Fruit fly (Drosophila melanogaster): ENCODE measurements around the gene sdk.

The sdk gene

DNA sequence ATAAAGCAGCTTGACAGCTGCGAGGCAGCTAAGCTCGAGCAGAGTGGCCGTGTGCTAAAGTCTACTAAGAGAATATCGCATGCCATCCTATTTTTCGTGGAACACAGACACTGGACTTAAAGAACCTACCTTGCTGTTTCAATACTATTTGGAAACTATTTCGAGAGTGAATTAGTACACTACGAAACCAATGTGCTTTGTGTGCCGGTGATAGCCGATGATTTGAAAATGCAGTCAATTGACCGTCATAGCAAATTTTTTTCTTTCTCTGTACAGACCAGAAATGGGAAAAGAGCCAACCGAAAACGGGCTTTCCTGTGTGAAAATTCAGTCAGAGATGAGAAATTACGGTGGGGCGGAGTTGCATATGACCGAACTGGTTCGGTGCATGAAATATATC is 28.7 kb downstream of the sdk start:
- TF ChIP-seq Mnt (GFP tag; optimal IDR thresholded peaks at IDR 0.05), result no peak

DNA sequence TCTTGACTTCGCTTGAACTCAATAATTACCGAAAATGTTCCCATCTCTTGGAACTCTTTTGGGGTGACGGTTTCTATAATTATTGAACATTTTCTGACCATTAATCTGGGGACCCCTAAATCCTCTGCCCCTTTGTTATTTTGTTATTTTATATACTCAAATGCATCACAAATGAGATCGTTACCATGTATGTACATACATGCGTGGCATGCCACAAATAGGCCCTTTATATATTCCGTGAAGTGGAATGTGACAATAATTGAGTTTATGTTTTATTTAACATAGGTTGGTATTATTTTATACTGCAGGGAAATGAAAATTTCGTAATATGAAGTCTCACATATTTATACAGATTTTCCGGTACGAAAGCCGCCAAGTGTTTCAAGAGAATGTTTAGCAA is 31.3 kb downstream of the sdk start:
- TF ChIP-seq CG11617 (GFP tag; optimal IDR thresholded peaks at IDR 0.05), result no peak
- TF ChIP-seq toe (GFP tag; optimal IDR thresholded peaks at IDR 0.05), result no peak
- no peak for TF ChIP-seq CG1620 (GFP tag; optimal IDR thresholded peaks at IDR 0.05)
- no peak for TF ChIP-seq Mnt (GFP tag; optimal IDR thresholded peaks at IDR 0.05)
- TF ChIP-seq kay (GFP tag; ENCODE audit: borderline replicate concordance), result no peak
- no peak for TF ChIP-seq CG33017 (tag; optimal IDR thresholded peaks at IDR 0.05)
- no peak for TF ChIP-seq Crg-1 (GFP tag; optimal IDR thresholded peaks at IDR 0.05)
- no peak for TF ChIP-seq CG14711 (tag; optimal IDR thresholded peaks at IDR 0.05)
- TF ChIP-seq pad (GFP tag; optimal IDR thresholded peaks at IDR 0.05), result no peak
- TF ChIP-seq bab1 (GFP tag; optimal IDR thresholded peaks at IDR 0.05), result no peak
- TF ChIP-seq Clk (GFP tag; optimal IDR thresholded peaks at IDR 0.05), result no peak
- no peak for TF ChIP-seq ovo (GFP tag; optimal IDR thresholded peaks at IDR 0.05)
- no peak for TF ChIP-seq cic (GFP tag; optimal IDR thresholded peaks at IDR 0.05)
- no peak for TF ChIP-seq CG7045 (GFP tag; optimal IDR thresholded peaks at IDR 0.05)
- no peak for TF ChIP-seq cnc (optimal IDR thresholded peaks at IDR 0.05)
- no peak for TF ChIP-seq CG7101 (tag; optimal IDR thresholded peaks at IDR 0.05)
- no peak for TF ChIP-seq Hr96 (GFP tag; optimal IDR thresholded peaks at IDR 0.05)
- TF ChIP-seq CG5204 (GFP tag; optimal IDR thresholded peaks at IDR 0.05), result no peak
- no peak for TF ChIP-seq CG12768 (GFP tag; optimal IDR thresholded peaks at IDR 0.05)

DNA sequence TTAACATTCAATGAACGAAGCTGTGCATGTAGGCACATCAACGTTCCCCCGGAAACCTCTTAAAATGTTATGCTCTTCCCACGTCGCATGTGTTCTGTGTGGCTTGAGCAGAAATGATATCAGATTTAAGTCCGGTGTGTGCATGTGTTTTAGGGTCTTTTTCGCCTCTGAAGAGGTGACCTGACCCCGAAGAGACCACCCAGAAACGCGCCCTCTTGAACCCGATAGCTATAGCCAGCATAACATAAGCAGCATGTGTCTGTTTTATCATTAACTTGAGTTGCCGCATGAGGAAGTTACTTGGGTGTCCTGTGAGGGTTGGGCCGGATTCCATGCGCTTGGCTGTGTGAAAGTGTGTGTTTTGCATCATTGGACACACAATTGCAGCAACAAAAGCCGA is 32.3 kb downstream of the sdk start:
- TF ChIP-seq CG12768 (GFP tag; optimal IDR thresholded peaks at IDR 0.05), result no peak
- no peak for TF ChIP-seq CG11617 (GFP tag; optimal IDR thresholded peaks at IDR 0.05)
- no peak for TF ChIP-seq cic (GFP tag; optimal IDR thresholded peaks at IDR 0.05)
- TF ChIP-seq CG1620 (GFP tag; optimal IDR thresholded peaks at IDR 0.05), result no peak
- no peak for TF ChIP-seq ovo (GFP tag; optimal IDR thresholded peaks at IDR 0.05)
- TF ChIP-seq Hr96 (GFP tag; optimal IDR thresholded peaks at IDR 0.05), result no peak
- TF ChIP-seq pad (GFP tag; optimal IDR thresholded peaks at IDR 0.05), result no peak
- TF ChIP-seq Clk (GFP tag; optimal IDR thresholded peaks at IDR 0.05), result no peak
- no peak for TF ChIP-seq CG7045 (GFP tag; optimal IDR thresholded peaks at IDR 0.05)
- TF ChIP-seq toe (GFP tag; optimal IDR thresholded peaks at IDR 0.05), result no peak
- no peak for TF ChIP-seq bab1 (GFP tag; optimal IDR thresholded peaks at IDR 0.05)
- TF ChIP-seq cnc (optimal IDR thresholded peaks at IDR 0.05), result no peak
- no peak for TF ChIP-seq Mnt (GFP tag; optimal IDR thresholded peaks at IDR 0.05)
- no peak for TF ChIP-seq Crg-1 (GFP tag; optimal IDR thresholded peaks at IDR 0.05)
- TF ChIP-seq CG7101 (tag; optimal IDR thresholded peaks at IDR 0.05), result no peak
- TF ChIP-seq tj (GFP tag; optimal IDR thresholded peaks at IDR 0.05), result no peak
- no peak for TF ChIP-seq CG5204 (GFP tag; optimal IDR thresholded peaks at IDR 0.05)
- TF ChIP-seq CG14711 (tag; optimal IDR thresholded peaks at IDR 0.05), result no peak

DNA sequence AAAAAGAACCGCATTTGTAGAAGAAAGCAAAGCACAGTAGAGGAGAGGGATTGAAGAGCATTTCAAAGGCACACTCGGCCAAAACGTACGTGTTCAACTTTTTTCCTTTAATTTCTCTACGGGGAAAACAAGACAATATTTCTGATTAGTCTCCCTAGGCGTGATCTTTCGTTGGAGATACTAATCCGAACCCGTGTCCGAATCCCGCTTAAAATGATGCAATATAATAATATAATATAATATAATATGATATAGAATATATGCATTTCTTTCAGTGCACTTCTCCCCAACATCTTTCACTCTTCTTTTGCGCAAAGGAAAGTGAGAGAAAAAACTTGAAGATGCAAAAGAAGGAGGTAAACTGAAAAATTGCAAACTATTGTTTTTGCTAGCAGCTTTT is 37.9 kb downstream of the sdk start:
- TF ChIP-seq bab1 (GFP tag; optimal IDR thresholded peaks at IDR 0.05) (no peak), CG5204 (GFP tag; optimal IDR thresholded peaks at IDR 0.05) (no peak), CG33017 (tag; optimal IDR thresholded peaks at IDR 0.05) (no peak), CG12768 (GFP tag; optimal IDR thresholded peaks at IDR 0.05) (no peak)

DNA sequence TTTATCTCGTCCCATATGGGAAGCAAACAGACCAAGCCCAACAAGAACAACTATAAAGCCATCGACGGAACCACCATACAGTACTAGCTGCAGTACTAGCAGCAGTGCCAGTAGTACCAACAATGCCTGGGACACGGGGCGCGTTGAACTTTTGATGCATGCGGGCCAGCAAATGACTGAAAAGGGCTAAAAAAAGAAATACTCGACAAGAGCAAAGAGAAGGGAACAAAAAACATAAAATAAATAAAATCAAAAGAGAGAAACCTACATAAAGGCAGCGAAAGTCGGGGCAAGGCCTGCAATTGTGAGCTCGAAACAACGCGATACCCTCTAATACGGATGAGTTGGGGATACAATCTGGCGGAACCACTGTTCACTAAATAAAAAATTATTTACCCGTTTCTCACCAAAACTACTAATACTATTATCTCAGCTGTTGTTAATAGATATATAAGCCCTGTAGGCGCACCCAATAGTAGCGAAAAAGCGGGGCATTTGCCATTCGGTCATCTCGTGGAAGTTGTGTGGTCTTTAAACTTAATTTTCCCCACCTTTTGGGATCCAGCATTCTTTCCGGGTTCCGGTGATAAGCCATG is 53.1 kb downstream of the sdk start:
- TF ChIP-seq cic (GFP tag; optimal IDR thresholded peaks at IDR 0.05) (no peak), CG11617 (GFP tag; optimal IDR thresholded peaks at IDR 0.05) (no peak), CG7101 (tag; optimal IDR thresholded peaks at IDR 0.05) (no peak), cnc (optimal IDR thresholded peaks at IDR 0.05) (no peak), bab1 (GFP tag; optimal IDR thresholded peaks at IDR 0.05) (no peak), kay (GFP tag; ENCODE audit: borderline replicate concordance) (no peak), toe (GFP tag; optimal IDR thresholded peaks at IDR 0.05) (no peak), Mnt (GFP tag; optimal IDR thresholded peaks at IDR 0.05) (no peak), ovo (GFP tag; optimal IDR thresholded peaks at IDR 0.05) (no peak), tj (GFP tag; optimal IDR thresholded peaks at IDR 0.05) (no peak)

DNA sequence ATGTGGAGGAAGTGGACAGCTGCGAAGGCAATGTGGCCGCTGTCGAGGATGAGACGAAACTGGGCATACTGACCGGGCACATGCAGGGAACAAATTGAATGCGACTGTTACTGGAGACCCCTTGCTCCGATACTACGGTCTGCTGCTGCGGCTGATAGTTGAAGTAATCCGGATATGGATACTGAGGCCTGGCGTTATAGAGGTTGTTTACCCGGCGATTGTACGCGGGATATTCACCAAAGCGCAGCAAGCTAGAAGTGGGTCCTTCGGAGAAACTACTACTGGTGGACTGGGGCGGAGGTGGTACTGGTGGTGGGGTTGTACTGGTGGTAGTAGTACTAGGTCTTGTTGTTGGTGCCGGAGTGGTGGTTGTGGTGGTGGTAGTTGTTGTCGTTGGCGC is 63.4 kb downstream of the sdk start, which contains the start of gene CG5254:
Gene CG5254, plus strand, starts transcription at position 301 of the 400 bp plus-strand sequence.
- TF ChIP-seq CG1620 (GFP tag; optimal IDR thresholded peaks at IDR 0.05) (no peak), Hr96 (GFP tag; optimal IDR thresholded peaks at IDR 0.05) (no peak), Crg-1 (GFP tag; optimal IDR thresholded peaks at IDR 0.05) (no peak), CG7101 (tag; optimal IDR thresholded peaks at IDR 0.05) (no peak), CG5204 (GFP tag; optimal IDR thresholded peaks at IDR 0.05) (no peak), Clk (GFP tag; optimal IDR thresholded peaks at IDR 0.05) (no peak), CG33017 (tag; optimal IDR thresholded peaks at IDR 0.05) (no peak), CG7045 (GFP tag; optimal IDR thresholded peaks at IDR 0.05) (no peak), kay (GFP tag; ENCODE audit: borderline replicate concordance) (no peak), bab1 (GFP tag; optimal IDR thresholded peaks at IDR 0.05) (no peak), cic (GFP tag; optimal IDR thresholded peaks at IDR 0.05) (no peak), toe (GFP tag; optimal IDR thresholded peaks at IDR 0.05) (no peak), CG14711 (tag; optimal IDR thresholded peaks at IDR 0.05) (no peak)

DNA sequence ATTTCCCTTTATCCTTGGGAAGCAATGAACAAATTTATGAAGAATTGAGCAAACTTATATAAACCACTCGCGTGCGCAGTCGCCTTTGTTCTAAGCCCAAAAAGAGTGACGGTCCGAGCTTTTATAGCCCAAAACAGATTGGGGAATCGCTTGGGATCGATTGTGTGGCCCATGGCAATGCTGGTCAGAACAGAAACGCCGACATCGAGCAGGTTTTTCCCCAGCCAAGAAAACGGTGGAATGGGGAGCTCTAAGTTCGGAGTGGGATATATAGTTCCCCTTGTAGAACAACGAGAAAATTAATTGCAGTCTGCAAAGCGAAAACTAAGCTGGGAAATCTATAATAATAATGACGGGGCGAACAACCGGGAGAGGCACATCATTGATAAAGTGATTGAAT is 64.6 kb downstream of the sdk start, which contains the start of gene CG13362:
Gene CG13362, minus strand, starts transcription at position 101 of the 400 bp plus-strand sequence.
- TF ChIP-seq CG14711 (tag; optimal IDR thresholded peaks at IDR 0.05) (no peak), toe (GFP tag; optimal IDR thresholded peaks at IDR 0.05) (no peak), Mnt (GFP tag; optimal IDR thresholded peaks at IDR 0.05) (no peak), CG5204 (GFP tag; optimal IDR thresholded peaks at IDR 0.05) (no peak), pad (GFP tag; optimal IDR thresholded peaks at IDR 0.05) (no peak), CG1620 (GFP tag; optimal IDR thresholded peaks at IDR 0.05) (no peak), kay (GFP tag; ENCODE audit: borderline replicate concordance) (no peak), Crg-1 (GFP tag; optimal IDR thresholded peaks at IDR 0.05) (no peak), CG7045 (GFP tag; optimal IDR thresholded peaks at IDR 0.05) (no peak), cic (GFP tag; optimal IDR thresholded peaks at IDR 0.05) (no peak), CG11617 (GFP tag; optimal IDR thresholded peaks at IDR 0.05) (no peak), bab1 (GFP tag; optimal IDR thresholded peaks at IDR 0.05) (no peak), tj (GFP tag; optimal IDR thresholded peaks at IDR 0.05) (no peak), Clk (GFP tag; optimal IDR thresholded peaks at IDR 0.05) (no peak), ovo (GFP tag; optimal IDR thresholded peaks at IDR 0.05) (no peak), cnc (optimal IDR thresholded peaks at IDR 0.05) (no peak), CG12768 (GFP tag; optimal IDR thresholded peaks at IDR 0.05) (no peak)

Data from whole organism, adult.